Fruit fly (Drosophila melanogaster): ENCODE data around the gene Ret.

Ret gene

DNA sequence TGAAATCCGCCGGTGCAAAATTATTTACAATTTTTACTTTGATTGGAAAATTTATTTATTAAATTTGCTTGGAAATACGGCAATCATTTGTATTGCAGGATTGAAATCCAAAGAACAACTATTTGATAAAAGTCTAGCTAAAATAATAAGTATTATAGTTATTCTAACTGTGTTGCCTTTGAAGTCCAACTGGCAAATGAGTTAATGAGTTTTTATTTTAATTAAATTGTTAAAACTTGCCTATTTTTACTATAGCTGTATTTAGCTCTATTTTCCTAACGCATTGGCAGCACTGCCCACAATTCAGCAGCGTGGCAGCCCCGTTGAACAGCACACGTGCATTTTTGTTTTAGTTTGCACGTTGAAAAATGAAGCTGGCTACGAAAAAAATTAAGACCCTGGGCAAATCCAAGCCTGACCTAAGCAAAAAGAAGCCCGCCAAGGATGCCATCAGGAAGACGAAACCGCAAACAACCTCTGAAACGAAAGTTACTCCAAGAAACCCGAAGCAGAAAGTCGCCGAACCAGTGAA lies 35.2 kb downstream of the Ret start, which contains the start of gene Noc2:
Gene Noc2, plus strand, starts transcription at position 331 of the 532 bp plus-strand sequence.
- peak; percentile 35 for TF ChIP-seq bab1 (GFP tag; optimal IDR thresholded peaks at IDR 0.05)
- TF ChIP-seq CG33017 (tag; optimal IDR thresholded peaks at IDR 0.05), result no peak
- TF ChIP-seq CG5204 (GFP tag; optimal IDR thresholded peaks at IDR 0.05), result no peak
- no peak for TF ChIP-seq Clk (GFP tag; optimal IDR thresholded peaks at IDR 0.05)
- TF ChIP-seq CG7045 (GFP tag; optimal IDR thresholded peaks at IDR 0.05), result no peak
- no peak for TF ChIP-seq kay (GFP tag; ENCODE audit: borderline replicate concordance)
- peak; percentile 50 for TF ChIP-seq CG11617 (GFP tag; optimal IDR thresholded peaks at IDR 0.05)
- TF ChIP-seq CG1620 (GFP tag; optimal IDR thresholded peaks at IDR 0.05), result peak; percentile 57
- TF ChIP-seq ovo (GFP tag; optimal IDR thresholded peaks at IDR 0.05), result peak; percentile 42
- peak; percentile 44 for TF ChIP-seq Hr96 (GFP tag; optimal IDR thresholded peaks at IDR 0.05)
- no peak for TF ChIP-seq cnc (optimal IDR thresholded peaks at IDR 0.05)
- peak; percentile 58 for TF ChIP-seq CG12768 (GFP tag; optimal IDR thresholded peaks at IDR 0.05)
- no peak for TF ChIP-seq Crg-1 (GFP tag; optimal IDR thresholded peaks at IDR 0.05)
- TF ChIP-seq CG7101 (tag; optimal IDR thresholded peaks at IDR 0.05), result peak; percentile 29
- no peak for TF ChIP-seq cic (GFP tag; optimal IDR thresholded peaks at IDR 0.05)
- TF ChIP-seq Mnt (GFP tag; optimal IDR thresholded peaks at IDR 0.05), result peak; percentile 98
- peak; percentile 51 for TF ChIP-seq tj (GFP tag; optimal IDR thresholded peaks at IDR 0.05)
- peak; percentile 74 for TF ChIP-seq toe (GFP tag; optimal IDR thresholded peaks at IDR 0.05)
- TF ChIP-seq CG14711 (tag; optimal IDR thresholded peaks at IDR 0.05), result peak; percentile 16
- peak; percentile 27 for TF ChIP-seq pad (GFP tag; optimal IDR thresholded peaks at IDR 0.05)

- TF ChIP-seq bab1 (GFP tag; optimal IDR thresholded peaks at IDR 0.05), result peak; percentile 45
- TF ChIP-seq tj (GFP tag; optimal IDR thresholded peaks at IDR 0.05), result peak; percentile 61
- no peak for TF ChIP-seq CG11617 (GFP tag; optimal IDR thresholded peaks at IDR 0.05)
These were observed 35.7 kb downstream of the Ret start, which contains the start of gene Nbr for dm6 chr2L:21162875-21163274. Nbr (minus strand) TSS chr2L:21163083.

- TF ChIP-seq toe (GFP tag; optimal IDR thresholded peaks at IDR 0.05), result peak; percentile 88
- peak; percentile 94 for TF ChIP-seq CG33017 (tag; optimal IDR thresholded peaks at IDR 0.05)
- TF ChIP-seq Mnt (GFP tag; optimal IDR thresholded peaks at IDR 0.05), result peak; percentile 92
- peak; percentile 87 for TF ChIP-seq Crg-1 (GFP tag; optimal IDR thresholded peaks at IDR 0.05)
- peak; percentile 91 for TF ChIP-seq CG1620 (GFP tag; optimal IDR thresholded peaks at IDR 0.05)
- TF ChIP-seq CG11617 (GFP tag; optimal IDR thresholded peaks at IDR 0.05), result peak; percentile 96
- TF ChIP-seq bab1 (GFP tag; optimal IDR thresholded peaks at IDR 0.05), result peak; percentile 95
- TF ChIP-seq CG7045 (GFP tag; optimal IDR thresholded peaks at IDR 0.05), result peak; percentile 90
- TF ChIP-seq tj (GFP tag; optimal IDR thresholded peaks at IDR 0.05), result peak; percentile 89
- peak; percentile 96 for TF ChIP-seq CG7101 (tag; optimal IDR thresholded peaks at IDR 0.05)
- TF ChIP-seq kay (GFP tag; ENCODE audit: borderline replicate concordance), result no peak
- peak; percentile 77 for TF ChIP-seq ovo (GFP tag; optimal IDR thresholded peaks at IDR 0.05)
- peak; percentile 85 for TF ChIP-seq pad (GFP tag; optimal IDR thresholded peaks at IDR 0.05)
- TF ChIP-seq CG12768 (GFP tag; optimal IDR thresholded peaks at IDR 0.05), result peak; percentile 94
- TF ChIP-seq Hr96 (GFP tag; optimal IDR thresholded peaks at IDR 0.05), result no peak
- peak; percentile 73 for TF ChIP-seq cic (GFP tag; optimal IDR thresholded peaks at IDR 0.05)
- TF ChIP-seq CG14711 (tag; optimal IDR thresholded peaks at IDR 0.05), result peak; percentile 89
- no peak for TF ChIP-seq cnc (optimal IDR thresholded peaks at IDR 0.05)
- peak; percentile 83 for TF ChIP-seq Clk (GFP tag; optimal IDR thresholded peaks at IDR 0.05)
- no peak for TF ChIP-seq CG5204 (GFP tag; optimal IDR thresholded peaks at IDR 0.05)
These were observed 40.0 kb downstream of the Ret start, which contains the start of the genes Coq3 and Pld3 for dm6 chr2L:21158554-21158953. Coq3 (minus strand) TSS chr2L:21158611. Pld3 (plus strand) TSS chr2L:21158847.

DNA sequence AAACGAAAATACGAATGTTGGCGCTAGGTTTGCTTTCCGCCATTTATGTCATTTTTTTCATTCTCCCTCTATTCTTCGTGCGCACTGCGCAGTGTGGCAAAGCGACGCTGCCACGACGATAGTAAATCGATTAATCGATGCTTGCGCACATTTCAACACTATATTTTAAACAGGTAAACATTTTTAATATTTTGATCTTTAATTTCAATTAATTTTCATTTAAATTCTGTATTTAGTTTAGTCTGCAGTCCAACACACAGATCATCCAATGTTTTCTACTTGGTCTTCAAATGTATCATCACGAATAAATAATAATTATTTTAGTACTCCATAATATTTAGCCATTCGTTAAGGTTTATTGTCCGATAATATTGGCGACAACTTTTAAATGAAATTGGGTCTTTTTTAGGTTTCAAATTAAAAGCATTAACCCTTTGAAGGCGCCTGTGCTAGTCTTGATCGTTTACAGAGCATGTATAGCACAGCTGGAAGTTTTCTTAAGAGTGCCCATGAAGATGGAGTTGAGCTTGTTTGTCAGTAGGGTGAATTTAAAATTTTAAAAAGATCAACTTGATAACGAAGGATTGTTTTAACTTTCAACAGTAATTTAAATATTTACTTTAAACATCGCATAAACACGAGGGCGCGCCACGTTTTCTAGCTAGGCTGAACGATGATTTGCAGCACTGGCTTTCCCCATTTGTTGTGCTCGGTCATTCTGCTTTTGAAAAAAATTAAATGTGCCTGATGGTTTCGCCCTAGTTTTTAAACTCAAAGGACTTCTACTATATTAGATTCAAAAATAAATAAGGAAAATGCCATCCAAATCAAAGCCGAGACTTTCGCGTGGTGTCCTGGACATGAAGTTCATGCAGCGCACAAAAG lies 42.2 kb downstream of the Ret start, which contains the start of the genes Mpp6 and E2f2:
Gene Mpp6, plus strand, starts transcription at position 133 of the 885 bp plus-strand sequence.
Gene E2f2, minus strand, starts transcription at position 594 of the 885 bp plus-strand sequence.
- TF ChIP-seq CG12768 (GFP tag; optimal IDR thresholded peaks at IDR 0.05) (peak; percentile 67), CG7101 (tag; optimal IDR thresholded peaks at IDR 0.05) (peak; percentile 62), bab1 (GFP tag; optimal IDR thresholded peaks at IDR 0.05) (no peak), pad (GFP tag; optimal IDR thresholded peaks at IDR 0.05) (peak; percentile 63), Mnt (GFP tag; optimal IDR thresholded peaks at IDR 0.05) (peak; percentile 90), CG11617 (GFP tag; optimal IDR thresholded peaks at IDR 0.05) (peak; percentile 2), kay (GFP tag; ENCODE audit: borderline replicate concordance) (no peak), CG5204 (GFP tag; optimal IDR thresholded peaks at IDR 0.05) (no peak), Clk (GFP tag; optimal IDR thresholded peaks at IDR 0.05) (peak; percentile 59), CG1620 (GFP tag; optimal IDR thresholded peaks at IDR 0.05) (peak; percentile 83), Crg-1 (GFP tag; optimal IDR thresholded peaks at IDR 0.05) (peak; percentile 76), toe (GFP tag; optimal IDR thresholded peaks at IDR 0.05) (peak; percentile 64), CG33017 (tag; optimal IDR thresholded peaks at IDR 0.05) (peak; percentile 29)

dm6 chr2L:21153844-21154243 lies 44.7 kb downstream of the Ret start:
- TF ChIP-seq Hr96 (GFP tag; optimal IDR thresholded peaks at IDR 0.05) (no peak), bab1 (GFP tag; optimal IDR thresholded peaks at IDR 0.05) (peak; percentile 22)

DNA sequence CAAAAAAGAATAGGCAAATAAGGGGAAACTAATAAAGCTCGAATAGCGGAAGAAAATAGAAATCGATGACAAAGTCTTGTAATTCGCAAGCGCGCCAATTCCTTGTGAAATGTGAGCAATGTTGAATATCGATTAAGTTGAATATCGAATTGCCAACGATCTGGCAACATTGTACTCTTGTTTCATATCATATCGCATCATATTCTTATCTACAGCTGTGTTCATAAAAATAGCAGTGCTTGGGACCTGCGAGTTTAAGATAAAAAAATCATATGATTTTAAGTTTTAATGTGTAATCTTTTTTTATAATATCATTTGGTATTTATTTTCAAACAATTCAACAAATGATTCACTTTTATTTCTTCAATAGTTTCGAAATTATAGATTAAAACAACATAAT lies 49.5 kb downstream of the Ret start:
- TF ChIP-seq pad (GFP tag; optimal IDR thresholded peaks at IDR 0.05) (peak; percentile 43), CG1620 (GFP tag; optimal IDR thresholded peaks at IDR 0.05) (peak; percentile 1), CG12768 (GFP tag; optimal IDR thresholded peaks at IDR 0.05) (no peak)

Measured in whole organism, adult.